Fruit fly (Drosophila melanogaster): Measurements from ENCODE around the gene CG31528.
A peak's percentile ranks its signal among the peaks of the same experiment; 100 is the strongest.

Gene CG31528

dm6 chr3R:4397403-4398079 is 18.7 kb upstream of the CG31528 start, which contains the start of gene CG9855 (continued):
- TF ChIP-seq CG16813 (GFP tag; IDR thresholded peaks at IDR 0.05; ENCODE audit: partially characterized antibody) (no peak), crp (GFP tag; optimal IDR thresholded peaks at IDR 0.05) (no peak), odd (GFP tag; optimal IDR thresholded peaks at IDR 0.05) (no peak), dimm (GFP tag; IDR thresholded peaks at IDR 0.05) (no peak), oc (tag; optimal IDR thresholded peaks at IDR 0.05) (no peak), cas (GFP tag; IDR thresholded peaks at IDR 0.05) (no peak), dysf (GFP tag; IDR thresholded peaks at IDR 0.05) (no peak), CG12659 (GFP tag; optimal IDR thresholded peaks at IDR 0.05) (peak; percentile 68), CG17361 (GFP tag; IDR thresholded peaks at IDR 0.05) (no peak), tup (GFP tag; optimal IDR thresholded peaks at IDR 0.05) (no peak), tio (GFP tag; optimal IDR thresholded peaks at IDR 0.05) (no peak), Sox100B (GFP tag; optimal IDR thresholded peaks at IDR 0.05) (no peak), dati (GFP tag; IDR thresholded peaks at IDR 0.05) (no peak), vfl (GFP tag; optimal IDR thresholded peaks at IDR 0.05) (no peak), CG17568 (GFP tag; optimal IDR thresholded peaks at IDR 0.05) (no peak), CG7745 (tag; optimal IDR thresholded peaks at IDR 0.05) (no peak), CG33213 (GFP tag; optimal IDR thresholded peaks at IDR 0.05) (peak; percentile 83), az2 (GFP tag; optimal IDR thresholded peaks at IDR 0.05) (no peak), CG10321 (GFP tag; IDR thresholded peaks at IDR 0.05) (no peak), amos (GFP tag; IDR thresholded peaks at IDR 0.05; ENCODE audit: partially characterized antibody) (no peak), TFAM (GFP tag; optimal IDR thresholded peaks at IDR 0.05) (no peak), inv (GFP tag; IDR thresholded peaks at IDR 0.05; ENCODE audit: partially characterized antibody) (no peak), CG15073 (GFP tag; optimal IDR thresholded peaks at IDR 0.05) (no peak), Sin3A (optimal IDR thresholded peaks at IDR 0.05) (peak; percentile 18), ase (GFP tag; IDR thresholded peaks at IDR 0.05) (0 out of 3 replicates have a peak, but pooled peaks have one; percentile 5), Optix (GFP tag; IDR thresholded peaks at IDR 0.05) (no peak), CG10462 (GFP tag; optimal IDR thresholded peaks at IDR 0.05) (no peak), CG5953 (GFP tag; IDR thresholded peaks at IDR 0.05) (no peak), wek (GFP tag; optimal IDR thresholded peaks at IDR 0.05) (no peak), bigmax (GFP tag; optimal IDR thresholded peaks at IDR 0.05) (no peak), CG1024 (GFP tag; IDR thresholded peaks at IDR 0.05) (no peak), CG17385 (GFP tag; optimal IDR thresholded peaks at IDR 0.05) (no peak), E2f2 (GFP tag; IDR thresholded peaks at IDR 0.05) (peak; percentile 50), Med (GFP tag) (peak; percentile 61), pfk (GFP tag; optimal IDR thresholded peaks at IDR 0.05) (no peak), CG8478 (optimal IDR thresholded peaks at IDR 0.05) (no peak), Taf1 (GFP tag; IDR thresholded peaks at IDR 0.05) (no peak), CG4360 (GFP tag; IDR thresholded peaks at IDR 0.05) (no peak), CG1529 (GFP tag; optimal IDR thresholded peaks at IDR 0.05) (no peak), ro (GFP tag; IDR thresholded peaks at IDR 0.05) (no peak), zfh1 (GFP tag; IDR thresholded peaks at IDR 0.05) (no peak), Trl (optimal IDR thresholded peaks at IDR 0.05) (no peak), Trl (GFP tag; optimal IDR thresholded peaks at IDR 0.05) (no peak), CG10565 (GFP tag; optimal IDR thresholded peaks at IDR 0.05) (no peak), CG12155 (GFP tag; optimal IDR thresholded peaks at IDR 0.05) (no peak), CG6689 (GFP tag; IDR thresholded peaks at IDR 0.05) (no peak), Opbp (GFP tag; IDR thresholded peaks at IDR 0.05; ENCODE audit: partially characterized antibody) (0 out of 3 replicates have a peak, but pooled peaks have one; percentile 13), mld (GFP tag; IDR thresholded peaks at IDR 0.05; ENCODE audit: partially characterized antibody) (no peak), lov (optimal IDR thresholded peaks at IDR 0.05) (no peak), lov (GFP tag; IDR thresholded peaks at IDR 0.05) (no peak), slbo (GFP tag; IDR thresholded peaks at IDR 0.05) (no peak), disco-r (GFP tag; optimal IDR thresholded peaks at IDR 0.05) (no peak)
